Worm (Caenorhabditis elegans) whole organism, young adult: Measurements from ENCODE around the gene D2045.5.

Experiments used
- B0019.2 ChIP-seq: fragments of 200-800 bp; sonication (Bioruptor generic); conservative IDR thresholded peaks from 2 replicates; pipeline ENCODE4 v1.3.6; 2022; ENCODE audit warnings: missing genetic modification reagents, missing genetic modification characterization, missing compliant biosample characterization
- B0035.1 ChIP-seq: sonication (generic microtip); optimal IDR thresholded peaks from 2 replicates; lab custom pipeline; 2016; ENCODE audit warnings: missing genetic modification characterization, mild to moderate bottlenecking, missing compliant biosample characterization, missing genotype, missing genetic modification reagents
- F10E7.11 ChIP-seq: sonication (generic microtip); optimal IDR thresholded peaks from 2 replicates; lab custom pipeline; 2017; ENCODE audit warnings: mild to moderate bottlenecking, missing genetic modification characterization, moderate library complexity, missing compliant biosample characterization
- F39B2.1 ChIP-seq: fragments of 200-800 bp; sonication (Bioruptor generic); IDR thresholded peaks from 2 replicates; pipeline ENCODE4 v1.3.6; 2022; ENCODE audit warnings: missing genetic modification reagents, missing genetic modification characterization, missing compliant biosample characterization
- F49E8.2 ChIP-seq: sonication (generic microtip); optimal IDR thresholded peaks from 3 replicates; lab custom pipeline; 2017; ENCODE audit warnings: missing genetic modification characterization, mild to moderate bottlenecking, missing compliant biosample characterization, antibody characterized with exemption, moderate library complexity; ENCODE audit not compliant: insufficient read depth
- T26A5.8 ChIP-seq: sonication (generic microtip); optimal IDR thresholded peaks from 2 replicates; lab custom pipeline; 2016; ENCODE audit warnings: missing genetic modification characterization, missing compliant biosample characterization
- Y53F4B.3 ChIP-seq: fragments of 200-800 bp; sonication (Bioruptor generic); IDR thresholded peaks from 2 replicates; pipeline ENCODE4 v1.3.6; 2022; ENCODE audit warnings: missing genetic modification reagents, missing genetic modification characterization, missing compliant biosample characterization
- Y53G8AR.9 ChIP-seq: fragments of 200-800 bp; sonication (Bioruptor generic); conservative IDR thresholded peaks from 2 replicates; pipeline ENCODE4 v1.3.6; 2022; ENCODE audit warnings: missing genetic modification reagents, missing genetic modification characterization, missing compliant biosample characterization
- Y56A3A.18 ChIP-seq: fragments of 200-800 bp; sonication (Bioruptor generic); IDR thresholded peaks from 2 replicates; pipeline ENCODE4 v1.3.6; 2022; ENCODE audit warnings: missing genetic modification reagents, missing genetic modification characterization, missing compliant biosample characterization
- Y95B8A.8 ChIP-seq: fragments of 200-800 bp; sonication (Bioruptor generic); IDR thresholded peaks from 2 replicates; pipeline ENCODE4 v1.3.6; 2022; ENCODE audit warnings: missing genetic modification reagents, missing genetic modification characterization, missing compliant biosample characterization
- akir-1 ChIP-seq: fragments of 200-800 bp; sonication (Bioruptor generic); optimal IDR thresholded peaks from 2 replicates; lab custom pipeline; 2018; ENCODE audit warnings: mild to moderate bottlenecking, missing genetic modification characterization, moderate library complexity, missing compliant biosample characterization
- ama-1 ChIP-seq, 3 experiments: fragments of 150-350 bp in 1 of 3; sonication (generic microtip) in 2 of 3; optimal IDR thresholded peaks; 2 replicates each; lab custom pipeline; 2014 to 2018; ENCODE audit warnings: missing biosample characterization in 2 of 3, missing genetic modification characterization in 2 of 3, missing genetic modification reagents in 2 of 3
- athp-1 ChIP-seq: sonication (generic microtip); optimal IDR thresholded peaks from 2 replicates; lab custom pipeline; 2017; ENCODE audit warnings: mild to moderate bottlenecking, missing genetic modification characterization, missing compliant biosample characterization
- attf-5 ChIP-seq: fragments of 200-800 bp; sonication (Bioruptor generic); optimal IDR thresholded peaks from 2 replicates; lab custom pipeline; 2018; ENCODE audit warnings: mild to moderate bottlenecking, missing genetic modification characterization, missing compliant biosample characterization
- attf-6 ChIP-seq: fragments of 200-800 bp; sonication (Bioruptor generic); IDR thresholded peaks from 2 replicates; pipeline ENCODE4 v1.3.6; 2022; ENCODE audit warnings: missing genetic modification reagents, missing genetic modification characterization, missing compliant biosample characterization
- cebp-1 ChIP-seq, 2 experiments: fragments of 200-800 bp in 1 of 2; sonication (Bioruptor generic) in 1 of 2; sonication (generic microtip) in 1 of 2; IDR thresholded peaks in 1 of 2; optimal IDR thresholded peaks in 1 of 2; 2 replicates each; pipeline versions ENCODE4 v1.3.6 to Lab custom; 2017 to 2022; ENCODE audit warnings: missing compliant biosample characterization in 2 of 2, missing genetic modification characterization in 2 of 2, mild to moderate bottlenecking in 1 of 2, missing genetic modification reagents in 1 of 2, moderate library complexity in 1 of 2
- dpff-1 ChIP-seq: sonication (generic microtip); optimal IDR thresholded peaks from 2 replicates; lab custom pipeline; 2017; ENCODE audit warnings: mild to moderate bottlenecking, missing genetic modification characterization, missing compliant biosample characterization
- dpl-1 ChIP-seq: fragments of 150-350 bp; optimal IDR thresholded peaks from 2 replicates; lab custom pipeline; 2014; ENCODE audit warnings: missing biosample characterization, missing genetic modification reagents, missing genetic modification characterization
- egl-44 ChIP-seq: fragments of 200-800 bp; sonication (Bioruptor generic); IDR thresholded peaks from 2 replicates; pipeline ENCODE4 v1.3.6; 2022; ENCODE audit warnings: missing genetic modification reagents, missing genetic modification characterization, missing compliant biosample characterization
- ekl-4 ChIP-seq: fragments of 200-800 bp; sonication (Bioruptor generic); IDR thresholded peaks from 2 replicates; pipeline ENCODE4 v1.3.6; 2022; ENCODE audit warnings: missing genetic modification reagents, missing genetic modification characterization, missing compliant biosample characterization
- hlh-12 ChIP-seq: sonication (generic microtip); optimal IDR thresholded peaks from 2 replicates; lab custom pipeline; 2016; ENCODE audit warnings: missing genetic modification characterization, missing compliant biosample characterization
- hmg-1.2 ChIP-seq: fragments of 200-800 bp; sonication (Bioruptor generic); IDR thresholded peaks from 2 replicates; pipeline ENCODE4 v1.3.6; 2022; ENCODE audit warnings: missing genetic modification reagents, missing genetic modification characterization, missing compliant biosample characterization
- hsf-1 ChIP-seq: fragments of 200-800 bp; sonication (Bioruptor generic); IDR thresholded peaks from 2 replicates; pipeline ENCODE4 v1.3.6; 2022; ENCODE audit warnings: missing genetic modification reagents, missing genetic modification characterization, missing compliant biosample characterization
- let-526 ChIP-seq: fragments of 200-800 bp; sonication (Bioruptor generic); IDR thresholded peaks from 2 replicates; pipeline ENCODE4 v1.3.6; 2022; ENCODE audit warnings: missing genetic modification reagents, missing genetic modification characterization, missing compliant biosample characterization
- let-607 ChIP-seq, 2 experiments: fragments of 200-800 bp in 1 of 2; sonication (Bioruptor generic) in 1 of 2; sonication (generic microtip) in 1 of 2; optimal IDR thresholded peaks; 2 replicates each; lab custom pipeline; 2016 to 2018; ENCODE audit warnings: mild to moderate bottlenecking in 2 of 2, missing compliant biosample characterization in 2 of 2, missing genetic modification characterization in 2 of 2, moderate library complexity in 2 of 2, missing genotype in 1 of 2
- lin-40 ChIP-seq: sonication (generic microtip); optimal IDR thresholded peaks from 2 replicates; lab custom pipeline; 2016; ENCODE audit warnings: missing genetic modification characterization, mild to moderate bottlenecking, missing compliant biosample characterization, missing genotype, missing genetic modification reagents
- lin-54 ChIP-seq: fragments of 200-800 bp; sonication (Bioruptor generic); optimal IDR thresholded peaks from 2 replicates; lab custom pipeline; 2018; ENCODE audit warnings: mild to moderate bottlenecking, missing genetic modification characterization, missing compliant biosample characterization
- lsy-27 ChIP-seq: sonication (generic microtip); optimal IDR thresholded peaks from 2 replicates; lab custom pipeline; 2017; ENCODE audit warnings: missing genetic modification characterization, mild to moderate bottlenecking, missing compliant biosample characterization, antibody characterized with exemption, missing genotype, borderline replicate concordance; ENCODE audit not compliant: insufficient read depth
- madf-10 ChIP-seq: sonication (generic microtip); optimal IDR thresholded peaks from 2 replicates; lab custom pipeline; 2016; ENCODE audit warnings: mild to moderate bottlenecking, missing genetic modification characterization, missing compliant biosample characterization
- madf-3 ChIP-seq: fragments of 200-800 bp; sonication (Bioruptor generic); IDR thresholded peaks from 2 replicates; pipeline ENCODE4 v1.3.6; 2022; ENCODE audit warnings: missing genetic modification reagents, missing genetic modification characterization, missing compliant biosample characterization
- mcd-1 ChIP-seq: fragments of 200-800 bp; sonication (Bioruptor generic); IDR thresholded peaks from 2 replicates; pipeline ENCODE4 v1.3.6; 2022; ENCODE audit warnings: missing genetic modification reagents, missing genetic modification characterization, missing compliant biosample characterization
- mes-4 ChIP-seq: sonication (generic microtip); optimal IDR thresholded peaks from 2 replicates; lab custom pipeline; 2016; ENCODE audit warnings: missing genotype, missing genetic modification characterization, missing compliant biosample characterization
- nfya-2 ChIP-seq: fragments of 200-800 bp; sonication (Bioruptor generic); IDR thresholded peaks from 2 replicates; pipeline ENCODE4 v1.3.6; 2022; ENCODE audit warnings: missing genetic modification reagents, missing genetic modification characterization, missing compliant biosample characterization
- nhr-120 ChIP-seq: fragments of 200-800 bp; sonication (Bioruptor generic); IDR thresholded peaks from 2 replicates; pipeline ENCODE4 v1.3.6; 2022; ENCODE audit warnings: missing genetic modification characterization, missing compliant biosample characterization
- nhr-80 ChIP-seq: sonication (generic microtip); optimal IDR thresholded peaks from 2 replicates; lab custom pipeline; 2016; ENCODE audit warnings: missing genetic modification characterization, missing compliant biosample characterization
- nhr-90 ChIP-seq: sonication (generic microtip); optimal IDR thresholded peaks from 2 replicates; lab custom pipeline; 2016; ENCODE audit warnings: missing genotype, mild to moderate bottlenecking, missing genetic modification characterization, missing compliant biosample characterization
- pha-4 ChIP-seq: fragments of 150-350 bp; sonication (generic microtip); optimal IDR thresholded peaks from 2 replicates; lab custom pipeline; 2014; ENCODE audit warnings: missing biosample characterization, missing genetic modification reagents, missing genetic modification characterization
- snpc-3.4 ChIP-seq: sonication (generic microtip); optimal IDR thresholded peaks from 2 replicates; lab custom pipeline; 2017; ENCODE audit warnings: missing genetic modification characterization, mild to moderate bottlenecking, missing compliant biosample characterization, antibody characterized with exemption, moderate library complexity, missing genotype, missing genetic modification reagents
- tbp1 ChIP-seq: fragments of 200-800 bp; sonication (Bioruptor generic); optimal IDR thresholded peaks from 2 replicates; lab custom pipeline; 2018; ENCODE audit warnings: mild to moderate bottlenecking, missing genetic modification characterization, missing compliant biosample characterization
- zim-3 ChIP-seq: sonication (generic microtip); optimal IDR thresholded peaks from 2 replicates; lab custom pipeline; 2017; ENCODE audit warnings: mild to moderate bottlenecking, missing genetic modification characterization, moderate library complexity, missing compliant biosample characterization
- ztf-26 ChIP-seq: sonication (generic microtip); optimal IDR thresholded peaks from 2 replicates; lab custom pipeline; 2017; ENCODE audit warnings: missing genetic modification characterization, missing compliant biosample characterization
- ztf-3 ChIP-seq: fragments of 200-800 bp; sonication (Bioruptor generic); optimal IDR thresholded peaks from 2 replicates; lab custom pipeline; 2018; ENCODE audit warnings: mild to moderate bottlenecking, missing genetic modification characterization, missing compliant biosample characterization

D2045.5 gene

DNA sequence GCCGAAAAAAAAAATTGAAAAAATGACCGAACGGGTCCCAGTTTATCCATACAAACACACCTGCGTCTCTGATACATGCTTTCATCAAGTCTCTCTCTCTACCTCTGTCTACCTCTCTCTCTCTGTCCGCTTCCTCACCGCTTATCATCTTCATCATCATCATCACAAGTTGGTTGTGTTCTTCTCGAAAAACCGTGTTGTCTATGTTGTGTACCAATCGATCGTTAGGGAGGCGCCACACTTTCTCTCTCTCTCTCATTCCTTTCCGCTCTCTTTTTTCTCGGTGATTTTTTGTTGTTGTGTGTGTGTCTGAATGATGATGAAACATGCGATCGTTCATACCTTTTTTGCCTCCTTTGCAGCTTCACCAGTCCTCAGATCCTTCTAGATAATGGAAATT is 5.8 kb downstream of the D2045.5 start:
- TF ChIP-seq cebp-1 (GFP tag; IDR thresholded peaks at IDR 0.05; lab: Robert Waterston, UW) (no peak; the same call in 1 of the 2 replicates), cebp-1 (tag; optimal IDR thresholded peaks at IDR 0.05; lab: Kevin White, UChicago) (peak; percentile 78), F49E8.2 (tag; lab: Kevin White, UChicago) (no peak), lin-40 (tag; lab: Kevin White, UChicago) (peak; percentile 38), nhr-120 (GFP tag; lab: Robert Waterston, UW) (no peak), B0019.2 (GFP tag; lab: Robert Waterston, UW) (no peak), T26A5.8 (no peak), pha-4 (tag; lab: Kevin White, UChicago) (no peak), snpc-3.4 (tag; lab: Kevin White, UChicago) (no peak), ztf-3 (GFP tag; lab: Kevin White, UChicago) (no peak), attf-6 (GFP tag; lab: Robert Waterston, UW) (no peak), zim-3 (tag; lab: Kevin White, UChicago) (no peak), F10E7.11 (tag; lab: Kevin White, UChicago) (no peak), egl-44 (no peak), Y53F4B.3 (GFP tag; lab: Robert Waterston, UW) (no peak), madf-10 (tag; lab: Kevin White, UChicago) (no peak), Y95B8A.8 (no peak), madf-3 (GFP tag; lab: Robert Waterston, UW) (no peak), let-607 (tag; optimal IDR thresholded peaks at IDR 0.05; lab: Kevin White, UChicago) (no peak), ekl-4 (GFP tag; lab: Robert Waterston, UW) (peak; percentile 18; the same call in 1 of the 2 replicates), hsf-1 (no peak), mes-4 (tag; lab: Kevin White, UChicago) (no peak), hmg-1.2 (no peak; the same call in 1 of the 2 replicates), nhr-80 (tag; lab: Kevin White, UChicago) (peak; percentile 45), F39B2.1 (GFP tag; lab: Robert Waterston, UW) (no peak), B0035.1 (tag; lab: Kevin White, UChicago) (no peak), ztf-26 (tag; lab: Kevin White, UChicago) (peak; percentile 28), nhr-90 (tag; lab: Kevin White, UChicago) (no peak), hlh-12 (no peak), Y53G8AR.9 (GFP tag; lab: Robert Waterston, UW) (no peak), nfya-2 (no peak), lsy-27 (tag; lab: Kevin White, UChicago) (no peak), let-526 (GFP tag; lab: Robert Waterston, UW) (no peak), lin-54 (GFP tag; lab: Kevin White, UChicago) (no peak), ama-1 (optimal IDR thresholded peaks at IDR 0.05; lab: Kevin White, UChicago) (no peak), ama-1 (GFP tag; optimal IDR thresholded peaks at IDR 0.05; lab: Kevin White, UChicago) (peak in 1 of 2 experiments; percentile 9), dpl-1 (no peak), Y56A3A.18 (GFP tag; lab: Robert Waterston, UW) (no peak), attf-5 (GFP tag; lab: Kevin White, UChicago) (peak; percentile 83), athp-1 (tag; lab: Kevin White, UChicago) (no peak), mcd-1 (GFP tag; lab: Robert Waterston, UW) (peak; percentile 24; the same call in 1 of the 2 replicates), tbp1 (GFP tag; lab: Kevin White, UChicago) (no peak), dpff-1 (no peak), akir-1 (GFP tag; lab: Kevin White, UChicago) (no peak)
